Fruit fly (Drosophila melanogaster) whole organism, pupa: ENCODE measurements around the gene CG18178.

Experiments
- CG10348 ChIP-seq: fragments of 200-800 bp; sonication (Bioruptor generic); IDR thresholded peaks from 2 replicates; pipeline ENCODE4 v1.3.6; 2022; ENCODE audit warnings: missing biosample characterization, missing genetic modification characterization
- CG12605 ChIP-seq: fragments of 200-800 bp; sonication (Bioruptor generic); IDR thresholded peaks from 2 replicates; pipeline ENCODE4 v1.3.6; 2022; ENCODE audit warnings: missing biosample characterization, missing genetic modification characterization
- CG13204 ChIP-seq: fragments of 200-800 bp; sonication (Bioruptor generic); optimal IDR thresholded peaks from 2 replicates; lab custom pipeline; 2018; ENCODE audit warnings: missing biosample characterization, mild to moderate bottlenecking, missing genetic modification characterization, moderate library complexity
- CG14655 ChIP-seq: fragments of 200-800 bp; sonication (Bioruptor generic); optimal IDR thresholded peaks from 3 replicates; lab custom pipeline; 2017; ENCODE audit warnings: mild to moderate bottlenecking, missing biosample characterization, missing genetic modification reagents, missing genetic modification characterization
- CG15710 ChIP-seq: fragments of 200-800 bp; sonication (Bioruptor generic); optimal IDR thresholded peaks from 2 replicates; lab custom pipeline; 2018; ENCODE audit warnings: missing biosample characterization, mild to moderate bottlenecking, missing genetic modification characterization, moderate library complexity
- CG17806 ChIP-seq: fragments of 200-800 bp; sonication (Bioruptor generic); optimal IDR thresholded peaks from 2 replicates; lab custom pipeline; 2018; ENCODE audit warnings: missing biosample characterization, mild to moderate bottlenecking, missing genetic modification characterization, moderate library complexity
- CG32121 ChIP-seq: fragments of 200-800 bp; sonication (Bioruptor generic); IDR thresholded peaks from 2 replicates; pipeline ENCODE4 v1.3.6; 2022; ENCODE audit warnings: missing biosample characterization, missing genetic modification characterization
- CG34367 ChIP-seq: fragments of 200-800 bp; sonication (Bioruptor generic); optimal IDR thresholded peaks from 2 replicates; lab custom pipeline; 2018; ENCODE audit warnings: missing biosample characterization, mild to moderate bottlenecking, missing genetic modification characterization
- CG4496 ChIP-seq: fragments of 200-800 bp; sonication (Bioruptor generic); IDR thresholded peaks from 3 replicates; pipeline ENCODE4 v1.3.6; 2022; ENCODE audit warnings: missing biosample characterization, missing genetic modification characterization
- CG8159 ChIP-seq: fragments of 200-800 bp; sonication (Bioruptor generic); optimal IDR thresholded peaks from 3 replicates; lab custom pipeline; 2018; ENCODE audit warnings: missing biosample characterization, mild to moderate bottlenecking, missing genetic modification characterization, moderate library complexity
- CG8301 ChIP-seq: fragments of 200-800 bp; sonication (Bioruptor generic); optimal IDR thresholded peaks from 2 replicates; lab custom pipeline; 2018; ENCODE audit warnings: missing biosample characterization, mild to moderate bottlenecking, missing genetic modification characterization
- CG9948 ChIP-seq: fragments of 200-800 bp; sonication (Bioruptor generic); optimal IDR thresholded peaks from 2 replicates; lab custom pipeline; 2018; ENCODE audit warnings: missing biosample characterization, mild to moderate bottlenecking, missing genetic modification characterization, moderate library complexity
- D1 ChIP-seq: fragments of 200-800 bp; sonication (Bioruptor generic); optimal IDR thresholded peaks from 2 replicates; lab custom pipeline; 2018; ENCODE audit warnings: missing biosample characterization, mild to moderate bottlenecking, missing genetic modification characterization, moderate library complexity
- EcR ChIP-seq: fragments of 200-800 bp; sonication (Bioruptor generic); optimal IDR thresholded peaks from 3 replicates; lab custom pipeline; 2019; ENCODE audit warnings: missing biosample characterization, missing genetic modification characterization, mild to moderate bottlenecking, moderate library complexity, missing genetic modification reagents
- Ets98B ChIP-seq: fragments of 200-800 bp; sonication (Bioruptor generic); IDR thresholded peaks from 2 replicates; pipeline ENCODE4 v1.3.6; 2022; ENCODE audit warnings: missing biosample characterization, missing genetic modification characterization
- Pif1A ChIP-seq: fragments of 200-800 bp; sonication (Bioruptor generic); optimal IDR thresholded peaks from 3 replicates; lab custom pipeline; 2016; ENCODE audit warnings: missing biosample characterization, missing genetic modification characterization
- Pif1B ChIP-seq: fragments of 200-800 bp; sonication (Bioruptor generic); optimal IDR thresholded peaks from 3 replicates; lab custom pipeline; 2016; ENCODE audit warnings: missing biosample characterization, missing genetic modification characterization
- Snoo ChIP-seq: fragments of 200-800 bp; sonication (Bioruptor generic); optimal IDR thresholded peaks from 3 replicates; lab custom pipeline; 2017; ENCODE audit warnings: missing biosample characterization, mild to moderate bottlenecking, missing genetic modification characterization, inconsistent platforms
- fd96Ca ChIP-seq: fragments of 200-800 bp; sonication (Bioruptor generic); IDR thresholded peaks from 3 replicates; pipeline ENCODE4 v1.3.6; 2022; ENCODE audit warnings: missing biosample characterization, missing genetic modification characterization
- gl ChIP-seq: fragments of 200-800 bp; sonication (Bioruptor generic); optimal IDR thresholded peaks from 2 replicates; lab custom pipeline; 2018; ENCODE audit warnings: missing biosample characterization, mild to moderate bottlenecking, missing genetic modification characterization
- rn ChIP-seq: fragments of 200-800 bp; sonication (Bioruptor generic); IDR thresholded peaks from 2 replicates; pipeline ENCODE4 v1.3.6; 2022; ENCODE audit warnings: missing biosample characterization, missing genetic modification characterization

CG18178 gene

DNA sequence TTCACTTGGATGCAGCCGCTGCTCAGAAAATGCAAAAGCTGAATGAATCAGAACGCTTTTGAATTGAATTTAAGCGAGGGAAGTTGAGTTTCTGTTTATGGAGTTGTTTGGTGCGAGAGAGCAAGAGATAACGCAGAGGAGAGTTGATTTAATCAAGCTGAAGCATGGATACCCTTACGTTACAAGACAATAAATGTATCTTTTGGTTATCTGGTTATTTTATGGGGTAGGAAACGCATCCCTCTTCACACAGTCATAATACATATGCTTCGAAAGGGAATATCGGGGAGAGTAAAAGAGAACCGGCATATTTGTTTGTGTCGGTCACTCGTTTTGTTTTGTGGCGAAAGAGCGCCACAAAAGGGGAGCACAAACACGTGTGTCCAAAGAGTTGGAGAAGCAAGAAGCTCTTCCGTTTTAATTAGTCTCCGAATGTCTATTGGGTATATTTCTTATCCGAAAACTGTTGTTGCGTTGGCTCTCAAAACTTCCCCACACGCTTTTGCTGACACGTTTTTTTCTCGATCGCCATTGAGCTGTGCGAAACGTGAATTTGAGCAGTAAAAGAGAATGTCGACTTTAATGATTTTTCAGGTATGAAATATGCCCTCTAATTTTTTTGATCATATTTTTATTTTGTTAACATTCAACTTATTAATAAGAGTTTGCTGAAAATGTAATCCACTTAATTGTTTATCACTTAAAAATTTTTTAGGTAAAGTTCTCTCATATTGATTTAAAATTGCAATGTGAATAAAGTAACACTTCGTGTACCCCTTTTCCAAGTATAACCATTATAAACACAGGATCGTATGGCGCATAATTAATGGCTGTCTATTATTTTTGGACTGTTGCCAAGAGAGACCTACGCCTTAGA, 22.1 kb downstream of the CG18178 start, which contains the start of gene Prps:
TSS of gene Prps (minus strand) at position 51 of the 877 bp plus-strand sequence.
- TF ChIP-seq CG10348 (no peak), Pif1B (GFP tag; lab: Kevin White, UChicago) (peak; percentile 87), CG32121 (GFP tag; lab: Robert Waterston, UW) (peak; percentile 80), CG17806 (peak; percentile 83), CG8159 (tag; lab: Kevin White, UChicago) (peak; percentile 79), CG15710 (tag; lab: Kevin White, UChicago) (peak; percentile 70), CG8301 (tag; lab: Kevin White, UChicago) (peak; percentile 82), Ets98B (peak; percentile 96), EcR (peak; percentile 52), gl (tag; lab: Kevin White, UChicago) (peak; percentile 79), CG12605 (GFP tag; lab: Robert Waterston, UW) (peak; percentile 87), D1 (tag; lab: Kevin White, UChicago) (no peak), CG14655 (GFP tag; lab: Kevin White, UChicago) (no peak), CG13204 (GFP tag; lab: Kevin White, UChicago) (no peak), fd96Ca (GFP tag; lab: Robert Waterston, UW) (peak; percentile 93), CG4496 (GFP tag; lab: Robert Waterston, UW) (peak; percentile 93), Pif1A (GFP tag; lab: Kevin White, UChicago) (peak; percentile 89), CG34367 (peak; percentile 64), rn (GFP tag; lab: Robert Waterston, UW) (peak; percentile 81), Snoo (peak; percentile 85), CG9948 (tag; lab: Kevin White, UChicago) (peak; percentile 67)

DNA sequence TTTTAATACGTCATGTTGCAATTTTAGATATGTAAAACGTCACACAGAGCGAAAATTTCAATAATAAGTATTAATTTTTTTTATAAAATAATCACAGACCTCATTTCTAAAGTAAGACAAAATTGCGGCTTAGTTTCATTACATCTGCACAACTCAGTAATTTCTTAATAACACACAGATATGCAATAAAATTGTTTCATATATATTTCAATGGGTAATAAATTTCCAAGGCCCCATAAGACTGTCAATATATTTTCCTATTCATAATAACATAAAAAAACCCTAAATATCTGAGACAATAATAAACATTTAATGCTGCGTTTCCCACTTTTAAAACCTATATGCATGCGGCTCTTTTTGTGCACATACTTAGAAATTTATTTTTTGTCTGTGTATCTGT, 23.3 kb downstream of the CG18178 start:
- TF ChIP-seq Ets98B (0 out of 2 replicates have a peak, but pooled peaks have one; percentile 34), CG4496 (GFP tag; lab: Robert Waterston, UW) (0 out of 3 replicates have a peak, but pooled peaks have one; percentile 30), CG32121 (GFP tag; lab: Robert Waterston, UW) (peak; percentile 31; the same call in 1 of the 2 replicates), Pif1B (GFP tag; lab: Kevin White, UChicago) (no peak), CG9948 (tag; lab: Kevin White, UChicago) (peak; percentile 21), CG12605 (GFP tag; lab: Robert Waterston, UW) (no peak), Snoo (peak; percentile 15), D1 (tag; lab: Kevin White, UChicago) (peak; percentile 19), gl (tag; lab: Kevin White, UChicago) (no peak), fd96Ca (GFP tag; lab: Robert Waterston, UW) (no peak), CG8301 (tag; lab: Kevin White, UChicago) (peak; percentile 37), CG15710 (tag; lab: Kevin White, UChicago) (peak; percentile 36), CG10348 (no peak), rn (GFP tag; lab: Robert Waterston, UW) (no peak), EcR (no peak), Pif1A (GFP tag; lab: Kevin White, UChicago) (no peak), CG8159 (tag; lab: Kevin White, UChicago) (peak; percentile 0), CG34367 (peak; percentile 47), CG13204 (GFP tag; lab: Kevin White, UChicago) (no peak), CG17806 (peak; percentile 42), CG14655 (GFP tag; lab: Kevin White, UChicago) (peak; percentile 5)

DNA sequence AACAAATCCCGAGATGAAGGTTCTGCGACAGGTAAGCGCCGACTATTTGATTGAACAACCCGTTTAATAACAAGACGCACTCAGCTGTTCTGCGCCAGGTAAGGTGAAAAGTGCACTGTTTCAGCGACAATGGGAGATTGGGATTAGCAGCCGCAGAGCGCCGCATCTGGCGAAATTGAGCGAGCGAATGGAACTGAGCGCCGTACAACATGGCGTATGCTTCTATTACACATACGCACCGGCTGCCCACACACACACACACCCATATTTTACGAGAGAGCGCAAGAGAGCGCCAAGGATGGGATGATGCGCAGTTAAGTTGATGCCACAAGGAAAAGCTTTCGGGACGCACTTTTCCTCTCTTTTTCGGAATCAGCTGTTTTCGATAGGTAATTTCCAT, 23.7 kb downstream of the CG18178 start:
- TF ChIP-seq fd96Ca (GFP tag; lab: Robert Waterston, UW) (no peak), Pif1A (GFP tag; lab: Kevin White, UChicago) (no peak), CG15710 (tag; lab: Kevin White, UChicago) (no peak), CG14655 (GFP tag; lab: Kevin White, UChicago) (no peak), EcR (no peak), Snoo (no peak), CG12605 (GFP tag; lab: Robert Waterston, UW) (no peak)

DNA sequence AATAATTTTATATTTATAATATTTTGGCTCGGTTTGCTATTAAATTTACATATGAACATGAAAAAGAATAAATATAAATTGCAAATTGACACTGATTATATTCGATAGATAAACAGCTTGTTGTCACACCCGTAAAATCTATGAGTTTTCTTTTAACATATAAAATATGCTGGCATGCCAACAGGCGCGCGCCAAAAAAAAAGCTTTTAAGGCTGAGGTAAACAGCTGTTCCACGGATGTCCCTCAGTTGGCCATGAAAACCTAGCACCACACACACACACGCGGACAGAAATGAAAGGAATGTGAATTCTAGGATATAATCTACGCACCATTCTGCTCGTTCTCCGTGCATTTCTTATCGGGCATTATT, 24.1 kb downstream of the CG18178 start:
- TF ChIP-seq CG32121 (GFP tag; lab: Robert Waterston, UW) (no peak), CG13204 (GFP tag; lab: Kevin White, UChicago) (no peak), CG14655 (GFP tag; lab: Kevin White, UChicago) (no peak), Pif1B (GFP tag; lab: Kevin White, UChicago) (no peak), CG10348 (no peak), rn (GFP tag; lab: Robert Waterston, UW) (no peak), Ets98B (no peak), Pif1A (GFP tag; lab: Kevin White, UChicago) (no peak), EcR (no peak), D1 (tag; lab: Kevin White, UChicago) (no peak), CG4496 (GFP tag; lab: Robert Waterston, UW) (no peak), gl (tag; lab: Kevin White, UChicago) (no peak), CG8301 (tag; lab: Kevin White, UChicago) (no peak)

DNA sequence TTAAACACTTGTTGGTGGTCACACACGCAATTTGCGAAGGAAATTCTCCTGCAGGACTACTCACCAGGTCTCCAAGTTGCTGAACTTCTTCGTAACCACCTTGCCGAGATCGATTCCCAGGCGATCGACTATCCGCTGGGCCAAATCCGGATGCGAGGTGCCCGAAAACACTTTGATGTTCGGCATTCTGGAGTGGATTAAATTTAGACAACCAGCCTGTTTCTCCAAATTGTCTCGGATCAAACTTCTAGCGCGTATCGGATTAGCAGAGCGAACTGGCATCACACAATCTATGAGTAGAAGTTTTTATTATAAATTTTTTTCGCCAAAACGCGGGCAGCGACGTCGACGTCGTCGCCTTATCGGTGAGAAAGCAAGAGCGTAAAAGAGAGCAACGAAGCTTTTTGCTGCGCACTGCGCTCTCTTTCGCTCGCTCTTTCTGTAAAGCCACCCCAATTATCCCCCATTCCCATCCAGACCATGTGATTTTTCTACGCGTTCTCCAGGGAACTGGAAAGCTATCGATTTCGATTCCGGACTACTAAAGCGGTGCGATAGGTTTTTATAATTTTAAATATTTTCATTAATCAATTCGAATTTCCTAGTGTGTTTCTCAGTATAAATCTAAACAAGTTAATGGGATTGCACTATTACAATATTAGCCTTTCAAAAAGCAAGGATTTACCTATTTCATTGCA, 24.6 kb downstream of the CG18178 start:
- TF ChIP-seq Pif1B (GFP tag; lab: Kevin White, UChicago) (no peak), CG32121 (GFP tag; lab: Robert Waterston, UW) (no peak), Pif1A (GFP tag; lab: Kevin White, UChicago) (no peak), CG34367 (no peak), CG10348 (no peak), gl (tag; lab: Kevin White, UChicago) (no peak), CG4496 (GFP tag; lab: Robert Waterston, UW) (peak; percentile 48; the same call in 1 of the 3 replicates), CG17806 (no peak), EcR (no peak), D1 (tag; lab: Kevin White, UChicago) (no peak), CG12605 (GFP tag; lab: Robert Waterston, UW) (peak; percentile 40; the same call in 1 of the 2 replicates), fd96Ca (GFP tag; lab: Robert Waterston, UW) (no peak), Ets98B (peak; percentile 27; the same call in 1 of the 2 replicates), CG15710 (tag; lab: Kevin White, UChicago) (no peak)
